Worm (Caenorhabditis elegans): Measurements from ENCODE around the gene eel-1.

The eel-1 gene

DNA sequence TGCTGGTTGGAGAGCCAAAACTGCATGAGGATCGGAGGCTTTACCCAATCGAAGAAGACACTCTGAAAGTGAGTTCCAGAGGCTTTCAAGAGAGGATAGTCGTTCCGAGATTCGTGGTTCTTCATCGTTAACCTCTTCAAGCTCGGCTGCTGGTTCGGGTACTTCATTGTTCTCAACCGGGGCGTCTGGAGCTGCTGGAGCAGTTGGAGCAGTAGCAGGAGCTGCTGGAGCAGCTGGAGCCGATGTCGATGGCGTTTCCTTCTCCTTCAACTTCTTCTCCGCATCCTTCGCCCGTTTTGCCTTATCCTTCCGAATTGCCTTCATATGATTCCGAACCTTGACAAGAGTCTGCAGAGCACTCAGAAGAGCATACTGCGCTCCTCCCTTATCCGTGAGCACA, 14.5 kb downstream of the eel-1 start:
- TF ChIP-seq mes-4 (tag; optimal IDR thresholded peaks at IDR 0.05) (no peak), egrh-3 (GFP tag; IDR thresholded peaks at IDR 0.05) (peak; percentile 54; the same call in 1 of the 2 replicates), ztf-22 (GFP tag; optimal IDR thresholded peaks at IDR 0.05) (no peak), zfh-2 (GFP tag; conservative IDR thresholded peaks at IDR 0.05) (peak; percentile 52; the same call in 1 of the 2 replicates), cebp-2 (GFP tag; IDR thresholded peaks at IDR 0.05) (no peak)

DNA sequence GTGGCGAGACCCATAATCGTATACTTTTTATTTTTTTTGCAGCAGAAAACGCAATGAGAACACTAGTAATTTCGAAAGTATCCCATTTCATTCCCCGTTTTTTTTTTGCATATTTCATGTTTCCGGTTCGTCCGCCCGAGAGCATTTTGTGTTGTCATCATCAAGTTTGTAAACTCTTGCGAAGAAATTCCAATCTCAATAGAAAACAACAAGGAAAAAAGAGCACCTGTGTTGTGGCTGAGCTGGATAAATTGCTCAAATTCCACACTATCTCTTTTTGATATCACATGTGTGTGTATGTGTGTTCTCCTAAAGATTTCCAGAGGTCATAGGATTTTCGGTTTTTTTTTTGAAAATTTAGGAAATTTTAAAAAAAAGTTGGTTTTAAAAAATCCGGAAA, 17.9 kb downstream of the eel-1 start:
- TF ChIP-seq F49E8.2 (tag; optimal IDR thresholded peaks at IDR 0.05; ENCODE audit: insufficient read depth), result no peak
- peak; percentile 14 for TF ChIP-seq repo-1 (tag; optimal IDR thresholded peaks at IDR 0.05)
- TF ChIP-seq B0336.3 (GFP tag; IDR thresholded peaks at IDR 0.05), result peak; percentile 28; the same call in 1 of the 2 replicates
- 0 out of 2 replicates have a peak, but pooled peaks have one; percentile 42 for TF ChIP-seq madf-3 (GFP tag; IDR thresholded peaks at IDR 0.05)
- peak; percentile 79 for TF ChIP-seq chd-7 (tag; optimal IDR thresholded peaks at IDR 0.05)
- TF ChIP-seq let-607 (tag; optimal IDR thresholded peaks at IDR 0.05), result no peak
- TF ChIP-seq ztf-25 (GFP tag; IDR thresholded peaks at IDR 0.05), result 0 out of 2 replicates have a peak, but pooled peaks have one; percentile 27
- peak; percentile 42; the same call in 1 of the 2 replicates for TF ChIP-seq madf-6 (GFP tag; IDR thresholded peaks at IDR 0.05)
- peak; percentile 43 for TF ChIP-seq F10E7.11 (tag; optimal IDR thresholded peaks at IDR 0.05)
- TF ChIP-seq ztf-6 (GFP tag; IDR thresholded peaks at IDR 0.05), result no peak
- 0 out of 2 replicates have a peak, but pooled peaks have one; percentile 4 for TF ChIP-seq hmg-1.2 (GFP tag; IDR thresholded peaks at IDR 0.05)
- peak; percentile 80 for TF ChIP-seq F52B5.7 (tag; optimal IDR thresholded peaks at IDR 0.05)
- TF ChIP-seq pha-4 (tag; optimal IDR thresholded peaks at IDR 0.05), result no peak
- no peak for TF ChIP-seq lir-1 (GFP tag; conservative IDR thresholded peaks at IDR 0.05)
- no peak for TF ChIP-seq B0019.2 (GFP tag; conservative IDR thresholded peaks at IDR 0.05)
- peak; percentile 67 for TF ChIP-seq hsf-1 (GFP tag; IDR thresholded peaks at IDR 0.05)
- peak; percentile 63 for TF ChIP-seq zim-3 (tag; optimal IDR thresholded peaks at IDR 0.05)
- no peak for TF ChIP-seq ceh-40 (GFP tag; IDR thresholded peaks at IDR 0.05)
- TF ChIP-seq nfya-2 (GFP tag; IDR thresholded peaks at IDR 0.05), result no peak
- peak; percentile 7 for TF ChIP-seq hrde-1 (tag; optimal IDR thresholded peaks at IDR 0.05; ENCODE audit: borderline replicate concordance)
- TF ChIP-seq Y56A3A.18 (GFP tag; IDR thresholded peaks at IDR 0.05), result peak; percentile 31; the same call in 1 of the 2 replicates
- peak; percentile 67 for TF ChIP-seq tbx-9 (tag; optimal IDR thresholded peaks at IDR 0.05; ENCODE audit: borderline replicate concordance)
- TF ChIP-seq T26A5.8 (tag; optimal IDR thresholded peaks at IDR 0.05), result peak; percentile 24
- peak; percentile 54; the same call in 1 of the 2 replicates for TF ChIP-seq ekl-4 (GFP tag; IDR thresholded peaks at IDR 0.05)
- peak; percentile 68 for TF ChIP-seq ceh-79 (tag; optimal IDR thresholded peaks at IDR 0.05)
- TF ChIP-seq dpff-1 (tag; optimal IDR thresholded peaks at IDR 0.05), result peak; percentile 66
- TF ChIP-seq F57C9.4 (tag; optimal IDR thresholded peaks at IDR 0.05), result peak; percentile 84
- TF ChIP-seq nhr-27 (tag; optimal IDR thresholded peaks at IDR 0.05), result peak; percentile 38

DNA sequence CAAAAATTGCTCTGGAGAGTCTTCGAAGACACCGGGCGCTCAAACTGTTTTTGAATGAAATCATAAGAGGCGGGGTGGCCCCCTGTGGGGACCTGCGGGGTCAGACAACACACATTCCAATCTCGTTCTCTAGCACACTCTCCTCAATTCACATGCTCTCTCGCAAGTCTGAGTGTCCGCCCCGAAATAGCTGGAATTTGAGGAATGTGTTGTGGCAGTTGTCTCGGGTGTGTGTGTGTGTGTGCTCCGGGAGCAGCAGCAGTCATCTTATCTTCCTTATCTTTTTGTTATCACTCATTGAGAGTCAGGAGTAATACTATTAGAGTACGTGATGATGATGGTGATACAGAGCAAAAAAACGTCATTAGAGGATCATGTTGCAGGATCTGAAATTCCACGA, 20.0 kb downstream of the eel-1 start:
- TF ChIP-seq ekl-4 (GFP tag; IDR thresholded peaks at IDR 0.05), result no peak
- TF ChIP-seq lin-54 (GFP tag; optimal IDR thresholded peaks at IDR 0.05), result no peak
- 0 out of 2 replicates have a peak, but pooled peaks have one; percentile 18 for TF ChIP-seq ztf-6 (GFP tag; IDR thresholded peaks at IDR 0.05)
- TF ChIP-seq ztf-28 (GFP tag; IDR thresholded peaks at IDR 0.05), result no peak
- TF ChIP-seq him-1 (tag; optimal IDR thresholded peaks at IDR 0.05), result no peak
- TF ChIP-seq F10E7.11 (tag; optimal IDR thresholded peaks at IDR 0.05), result no peak
- peak; percentile 33; the same call in 1 of the 2 replicates for TF ChIP-seq hmg-1.2 (GFP tag; IDR thresholded peaks at IDR 0.05)
- TF ChIP-seq rec-8 (tag; optimal IDR thresholded peaks at IDR 0.05), result no peak
- no peak for TF ChIP-seq Y79H2A.3 (GFP tag; conservative IDR thresholded peaks at IDR 0.05)
- TF ChIP-seq F37B4.10 (GFP tag; IDR thresholded peaks at IDR 0.05), result no peak
- TF ChIP-seq snpc-1.3 (tag; optimal IDR thresholded peaks at IDR 0.05; ENCODE audit: insufficient read depth), result no peak
- peak; percentile 53 for TF ChIP-seq zfh-2 (GFP tag; conservative IDR thresholded peaks at IDR 0.05)
- TF ChIP-seq ets-4 (GFP tag; optimal IDR thresholded peaks at IDR 0.05), result no peak
- no peak for TF ChIP-seq ceh-27 (GFP tag; optimal IDR thresholded peaks at IDR 0.05)
- TF ChIP-seq C06A6.2 (GFP tag; conservative IDR thresholded peaks at IDR 0.05), result no peak
- TF ChIP-seq nfyb-1 (GFP tag; IDR thresholded peaks at IDR 0.05), result no peak
- TF ChIP-seq ztf-25 (GFP tag; IDR thresholded peaks at IDR 0.05), result no peak
- no peak for TF ChIP-seq ama-1 (optimal IDR thresholded peaks at IDR 0.05)
- TF ChIP-seq ama-1 (GFP tag; optimal IDR thresholded peaks at IDR 0.05), result no peak

All from whole organism, young adult.